Worm (Caenorhabditis elegans): ENCODE results near the gene lgc-12.

DNA sequence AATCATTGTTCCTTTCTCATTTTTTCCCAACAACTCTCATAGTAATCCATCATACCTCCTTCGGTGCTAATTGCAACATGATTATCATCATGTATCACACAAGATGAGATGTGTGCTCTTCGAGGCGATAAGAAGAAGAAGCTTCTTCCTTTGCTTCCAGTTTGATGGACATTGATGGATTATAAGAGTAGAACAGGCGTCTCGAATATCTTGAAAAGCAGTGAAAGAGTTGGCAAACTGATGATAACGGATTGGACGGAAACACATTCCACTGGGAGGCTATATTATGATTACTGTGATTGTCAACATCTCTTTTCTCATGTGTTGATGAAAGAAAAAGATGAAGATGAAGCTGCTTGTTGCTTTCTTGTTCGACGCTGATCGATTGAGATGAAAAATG is 2.1 kb upstream of the lgc-12 start:
- no peak for TF ChIP-seq athp-1 (tag; optimal IDR thresholded peaks at IDR 0.05)
- TF ChIP-seq efl-1 (GFP tag; optimal IDR thresholded peaks at IDR 0.05): no peak
